Fruit fly (Drosophila melanogaster) whole organism, embryonic: ENCODE results near the gene chrb.

Source experiments
- Awh ChIP-seq: fragments of 200-800 bp; sonication (Bioruptor generic); IDR thresholded peaks from 2 replicates; pipeline ENCODE4, ENCODE4 v1.3.6; 2022; ENCODE audit warnings: missing biosample characterization, missing genetic modification characterization
- CG10147 ChIP-seq: fragments of 200-800 bp; sonication (Bioruptor generic); optimal IDR thresholded peaks from 2 replicates; lab custom pipeline; 2019; ENCODE audit warnings: missing biosample characterization, mild to moderate bottlenecking, missing genetic modification characterization, moderate library complexity
- CG10979 ChIP-seq: fragments of 200-800 bp; sonication (Bioruptor generic); optimal IDR thresholded peaks from 2 replicates; lab custom pipeline; 2018; ENCODE audit warnings: missing biosample characterization, mild to moderate bottlenecking, missing genetic modification characterization, moderate library complexity
- CG11093 ChIP-seq: fragments of 200-800 bp; sonication (Bioruptor generic); IDR thresholded peaks from 3 replicates; pipeline ENCODE4 v1.3.6; 2022; ENCODE audit warnings: missing biosample characterization, missing genetic modification characterization
- CG11696 ChIP-seq: fragments of 200-800 bp; sonication (Bioruptor generic); IDR thresholded peaks from 2 replicates; pipeline ENCODE4 v1.3.6; 2022; ENCODE audit warnings: missing biosample characterization, missing genetic modification characterization
- CG12104 ChIP-seq: fragments of 200-800 bp; sonication (Bioruptor generic); optimal IDR thresholded peaks from 3 replicates; lab custom pipeline; 2016; ENCODE audit warnings: missing biosample characterization, missing genetic modification characterization
- CG12236 ChIP-seq: fragments of 200-800 bp; sonication (Bioruptor generic); optimal IDR thresholded peaks from 2 replicates; lab custom pipeline; 2016; ENCODE audit warnings: missing biosample characterization, missing genetic modification characterization
- CG15601 ChIP-seq: fragments of 200-800 bp; sonication (Bioruptor generic); optimal IDR thresholded peaks from 3 replicates; lab custom pipeline; 2019; ENCODE audit warnings: missing biosample characterization, mild to moderate bottlenecking, missing genetic modification characterization, moderate library complexity
- CG18619 ChIP-seq: fragments of 200-800 bp; sonication (Bioruptor generic); optimal IDR thresholded peaks from 3 replicates; lab custom pipeline; 2017; ENCODE audit warnings: missing biosample characterization, mild to moderate bottlenecking, missing genetic modification characterization
- CG18764 ChIP-seq: fragments of 200-800 bp; sonication (Bioruptor generic); optimal IDR thresholded peaks from 3 replicates; lab custom pipeline; 2016; ENCODE audit warnings: missing biosample characterization, missing genetic modification characterization
- CG2120 ChIP-seq: fragments of 200-800 bp; sonication (Bioruptor generic); optimal IDR thresholded peaks from 3 replicates; lab custom pipeline; 2016; ENCODE audit warnings: missing biosample characterization, missing genetic modification characterization
- CG2199 ChIP-seq: fragments of 200-800 bp; sonication (Bioruptor generic); IDR thresholded peaks from 3 replicates; pipeline ENCODE4 v1.3.6; 2022; ENCODE audit warnings: missing biosample characterization, missing genetic modification characterization
- CG31224 ChIP-seq: fragments of 200-800 bp; sonication (Bioruptor generic); IDR thresholded peaks from 2 replicates; pipeline ENCODE4 v1.3.6; 2022; ENCODE audit warnings: missing biosample characterization, missing genetic modification characterization
- CG6175 ChIP-seq: fragments of 200-800 bp; sonication (Bioruptor generic); IDR thresholded peaks from 3 replicates; pipeline ENCODE4 v1.3.6; 2022; ENCODE audit warnings: missing biosample characterization, missing genetic modification characterization
- CG6654 ChIP-seq: fragments of 200-800 bp; sonication (Bioruptor generic); optimal IDR thresholded peaks from 2 replicates; lab custom pipeline; 2017; ENCODE audit warnings: missing biosample characterization, mild to moderate bottlenecking, missing genetic modification characterization
- CG6813 ChIP-seq: fragments of 200-800 bp; sonication (Bioruptor generic); optimal IDR thresholded peaks from 2 replicates; lab custom pipeline; 2017; ENCODE audit warnings: missing biosample characterization, missing genetic modification characterization, mild to moderate bottlenecking, moderate library complexity, missing genetic modification reagents
- CG9215 ChIP-seq: fragments of 200-800 bp; sonication (Bioruptor generic); IDR thresholded peaks from 2 replicates; pipeline ENCODE4 v1.3.6; 2022; ENCODE audit warnings: missing biosample characterization, missing genetic modification characterization
- CTCF ChIP-seq: fragments of 200-800 bp; sonication (Bioruptor generic); optimal IDR thresholded peaks from 2 replicates; lab custom pipeline; 2017; ENCODE audit warnings: missing biosample characterization, mild to moderate bottlenecking, missing genetic modification characterization, moderate library complexity
- Camta ChIP-seq: fragments of 200-800 bp; sonication (Bioruptor generic); optimal IDR thresholded peaks from 2 replicates; lab custom pipeline; 2016; ENCODE audit warnings: missing biosample characterization, missing genetic modification characterization
- Doc2 ChIP-seq: fragments of 200-800 bp; sonication (Bioruptor generic); IDR thresholded peaks from 2 replicates; pipeline ENCODE4 v1.3.6; 2022; ENCODE audit warnings: missing biosample characterization, missing genetic modification characterization
- H15 ChIP-seq: fragments of 200-800 bp; sonication (Bioruptor generic); IDR thresholded peaks from 3 replicates; pipeline ENCODE4 v1.3.6; 2022; ENCODE audit warnings: missing biosample characterization, missing genetic modification characterization
- HmgD ChIP-seq: fragments of 200-800 bp; sonication (Bioruptor generic); optimal IDR thresholded peaks from 3 replicates; lab custom pipeline; 2016; ENCODE audit warnings: missing biosample characterization, missing genetic modification characterization
- Hmx ChIP-seq: fragments of 200-800 bp; sonication (Bioruptor generic); optimal IDR thresholded peaks from 2 replicates; lab custom pipeline; 2016; ENCODE audit warnings: missing biosample characterization, missing genetic modification characterization
- Lpt ChIP-seq: fragments of >200 bp; optimal IDR thresholded peaks from 2 replicates; lab custom pipeline; 2018; ENCODE audit warnings: missing biosample characterization, missing genetic modification characterization
- Oli ChIP-seq: fragments of 200-800 bp; sonication (Bioruptor generic); optimal IDR thresholded peaks from 2 replicates; lab custom pipeline; 2018; ENCODE audit warnings: missing biosample characterization, mild to moderate bottlenecking, missing genetic modification characterization, moderate library complexity
- amos ChIP-seq: fragments of 200-800 bp; sonication (Bioruptor generic); IDR thresholded peaks from 2 replicates; pipeline ENCODE4 v1.3.6; 2022; ENCODE audit warnings: missing biosample characterization, missing genetic modification characterization; ENCODE audit not compliant: partially characterized antibody
- ap ChIP-seq: fragments of 200-800 bp; sonication (Bioruptor generic); IDR thresholded peaks from 2 replicates; pipeline ENCODE4 v1.3.6; 2022; ENCODE audit warnings: missing biosample characterization, missing genetic modification characterization
- ara ChIP-seq: fragments of 200-800 bp; sonication (Bioruptor generic); IDR thresholded peaks from 2 replicates; pipeline ENCODE4 v1.3.6; 2022; ENCODE audit warnings: missing biosample characterization, missing genetic modification characterization
- caup ChIP-seq: fragments of 200-800 bp; sonication (Bioruptor generic); optimal IDR thresholded peaks from 3 replicates; lab custom pipeline; 2017; ENCODE audit warnings: missing biosample characterization, mild to moderate bottlenecking, missing genetic modification characterization, moderate library complexity; ENCODE audit not compliant: severe bottlenecking
- chm ChIP-seq: fragments of 200-800 bp; sonication (Bioruptor generic); IDR thresholded peaks from 2 replicates; pipeline ENCODE4 v1.3.6; 2022; ENCODE audit warnings: missing biosample characterization, missing genetic modification characterization
- ci ChIP-seq: fragments of 200-800 bp; sonication (Bioruptor generic); IDR thresholded peaks from 3 replicates; pipeline ENCODE4 v1.3.6; 2022; ENCODE audit warnings: missing biosample characterization, missing genetic modification characterization
- crc ChIP-seq: fragments of 200-800 bp; sonication (Bioruptor generic); optimal IDR thresholded peaks from 2 replicates; lab custom pipeline; 2016; ENCODE audit warnings: missing biosample characterization, missing genetic modification characterization
- dan ChIP-seq: fragments of 200-800 bp; sonication (Bioruptor generic); IDR thresholded peaks from 2 replicates; pipeline ENCODE4 v1.3.6; 2022; ENCODE audit warnings: missing biosample characterization, missing genetic modification characterization
- gcm ChIP-seq: fragments of 200-800 bp; sonication (Bioruptor generic); optimal IDR thresholded peaks from 2 replicates; lab custom pipeline; 2019; ENCODE audit warnings: missing biosample characterization, mild to moderate bottlenecking, missing genetic modification characterization, moderate library complexity
- grn ChIP-seq: fragments of 200-800 bp; sonication (Bioruptor generic); optimal IDR thresholded peaks from 3 replicates; lab custom pipeline; 2017; ENCODE audit warnings: missing biosample characterization, missing genetic modification characterization
- hb ChIP-seq: fragments of 200-800 bp; sonication (Bioruptor generic); IDR thresholded peaks from 3 replicates; pipeline ENCODE4 v1.3.6; 2022; ENCODE audit warnings: missing biosample characterization, missing genetic modification characterization; ENCODE audit not compliant: partially characterized antibody
- hth ChIP-seq: fragments of >200 bp; optimal IDR thresholded peaks from 2 replicates; lab custom pipeline; 2017; ENCODE audit warnings: inconsistent platforms
- insv ChIP-seq, 2 experiments: fragments of 200-800 bp; sonication (Bioruptor generic); optimal IDR thresholded peaks; 3 replicates each; lab custom pipeline; 2016 to 2018; ENCODE audit warnings: missing biosample characterization in 2 of 2, missing genetic modification characterization in 2 of 2
- lola ChIP-seq, 3 experiments: fragments of >200 bp in 2 of 3; fragments of 200-800 bp in 1 of 3; sonication (Bioruptor generic) in 1 of 3; optimal IDR thresholded peaks; 2 replicates each; lab custom pipeline; 2017 to 2019; ENCODE audit warnings: missing biosample characterization in 3 of 3, missing genetic modification characterization in 3 of 3, mild to moderate bottlenecking in 1 of 3, moderate library complexity in 1 of 3
- otp ChIP-seq: fragments of 200-800 bp; sonication (Bioruptor generic); IDR thresholded peaks from 3 replicates; pipeline ENCODE4, ENCODE4 v1.3.6; 2022; ENCODE audit warnings: missing biosample characterization, missing genetic modification characterization
- p53 ChIP-seq: fragments of 200-800 bp; sonication (Bioruptor generic); optimal IDR thresholded peaks from 2 replicates; lab custom pipeline; 2016; ENCODE audit warnings: missing biosample characterization, missing genetic modification characterization
- pan ChIP-seq, 4 experiments: fragments of >200 bp in 3 of 4; fragments of 200-800 bp in 1 of 4; sonication (Bioruptor generic) in 1 of 4; optimal IDR thresholded peaks in 3 of 4; IDR thresholded peaks in 1 of 4; 2 replicates each; pipeline versions ENCODE4 v1.3.6 to Lab custom; 2017 to 2022; ENCODE audit warnings: missing biosample characterization in 2 of 4, missing genetic modification characterization in 2 of 4, mixed read lengths in 1 of 4
- pros ChIP-seq: fragments of 200-800 bp; sonication (Bioruptor generic); optimal IDR thresholded peaks from 3 replicates; lab custom pipeline; 2019; ENCODE audit warnings: missing biosample characterization, mild to moderate bottlenecking, missing genetic modification characterization, moderate library complexity
- run ChIP-seq: fragments of 200-800 bp; sonication (Bioruptor generic); optimal IDR thresholded peaks from 3 replicates; lab custom pipeline; 2018; ENCODE audit warnings: missing biosample characterization, mild to moderate bottlenecking, missing genetic modification characterization
- sens ChIP-seq: fragments of 200-800 bp; sonication (Bioruptor generic); peaks from one replicate; lab custom pipeline; 2016; ENCODE audit warnings: missing biosample characterization, missing genetic modification characterization
- sima ChIP-seq: fragments of 200-800 bp; sonication (Bioruptor generic); optimal IDR thresholded peaks from 2 replicates; lab custom pipeline; 2016; ENCODE audit warnings: missing biosample characterization, missing genetic modification characterization
- tna ChIP-seq: fragments of 200-800 bp; sonication (Bioruptor generic); IDR thresholded peaks from 2 replicates; pipeline ENCODE4 v1.3.6; 2022; ENCODE audit warnings: missing biosample characterization, missing genetic modification characterization; ENCODE audit not compliant: partially characterized antibody

chrb gene

dm6 chr3L:11489489-11489888 lies 2.1 kb downstream of the chrb start (continued):
- TF ChIP-seq pan (optimal IDR thresholded peaks at IDR 0.05; lab: Kevin White, UChicago) (no peak), pan (GFP tag; optimal IDR thresholded peaks at IDR 0.05 in 1 of 2, IDR thresholded peaks at IDR 0.05 in 1 of 2) (no peak), ci (GFP tag; lab: Robert Waterston, UW) (0 out of 3 replicates have a peak, but pooled peaks have one; percentile 18), p53 (peak; percentile 85), CG11696 (no peak), Oli (tag; lab: Kevin White, UChicago) (no peak), chm (GFP tag; lab: Robert Waterston, UW) (peak; percentile 74; the same call in 1 of the 2 replicates), tna (GFP tag; lab: Robert Waterston, UW) (0 out of 2 replicates have a peak, but pooled peaks have one; percentile 26)

- TF ChIP-seq gcm (no peak), sens (GFP tag; lab: Kevin White, UChicago) (peak; percentile 24), sima (GFP tag; lab: Kevin White, UChicago) (no peak), grn (peak; percentile 55)
Measured at dm6 chr3L:11490539-11490938, 3.2 kb downstream of the chrb start.

dm6 chr3L:11491222-11491873 lies 4.0 kb downstream of the chrb start:
- no peak for TF ChIP-seq dan
- no peak for TF ChIP-seq CG18764 (GFP tag; lab: Kevin White, UChicago)
- no peak for TF ChIP-seq CG15601 (tag; lab: Kevin White, UChicago)
- TF ChIP-seq Awh (GFP tag; lab: Robert Waterston, UW), result 0 out of 2 replicates have a peak, but pooled peaks have one; percentile 38
- TF ChIP-seq CG12104 (GFP tag; lab: Kevin White, UChicago), result peak; percentile 15
- no peak for TF ChIP-seq hth (lab: Kevin White, UChicago)
- peak; percentile 85 for TF ChIP-seq CG2120
- no peak for TF ChIP-seq Doc2 (GFP tag; lab: Robert Waterston, UW)
- peak; percentile 43 for TF ChIP-seq ara
- TF ChIP-seq CG18619, result peak; percentile 49
- no peak for TF ChIP-seq amos
- peak; percentile 25 for TF ChIP-seq Camta (GFP tag; lab: Kevin White, UChicago)
- TF ChIP-seq pros (GFP tag; lab: Kevin White, UChicago), result peak; percentile 57
- peak; percentile 5 for TF ChIP-seq run (tag; lab: Kevin White, UChicago)
- no peak for TF ChIP-seq Hmx
- peak; percentile 59 for TF ChIP-seq ap (GFP tag; lab: Robert Waterston, UW)
- peak; percentile 68; the same call in 2 of the 3 replicates for TF ChIP-seq H15
- TF ChIP-seq Oli (tag; lab: Kevin White, UChicago), result peak; percentile 67
- no peak for TF ChIP-seq CTCF
- TF ChIP-seq CG10147 (GFP tag; lab: Kevin White, UChicago), result peak; percentile 55
- TF ChIP-seq CG10979 (tag; lab: Kevin White, UChicago), result peak; percentile 49
- no peak for TF ChIP-seq insv (GFP tag; optimal IDR thresholded peaks at IDR 0.05; lab: Kevin White, UChicago)
- peak; percentile 13 for TF ChIP-seq CG6654 (GFP tag; lab: Kevin White, UChicago)
- TF ChIP-seq lola (GFP tag; optimal IDR thresholded peaks at IDR 0.05; lab: Kevin White, UChicago), result peak in 1 of 3 experiments; percentile 18
- TF ChIP-seq crc (GFP tag; lab: Kevin White, UChicago), result no peak
- peak; percentile 37; the same call in 1 of the 2 replicates for TF ChIP-seq CG31224 (GFP tag; lab: Robert Waterston, UW)
- no peak for TF ChIP-seq hb
- peak; percentile 23 for TF ChIP-seq CG6813 (GFP tag; lab: Kevin White, UChicago)
- peak; percentile 45 for TF ChIP-seq caup (GFP tag; lab: Kevin White, UChicago)
- TF ChIP-seq CG2199 (GFP tag; lab: Robert Waterston, UW), result peak; percentile 49; the same call in 1 of the 3 replicates
- TF ChIP-seq otp (GFP tag; lab: Robert Waterston, UW), result peak; percentile 55; the same call in 1 of the 3 replicates
- TF ChIP-seq CG11093, result no peak
- TF ChIP-seq CG12236, result no peak
- TF ChIP-seq CG6175, result no peak
- no peak for TF ChIP-seq HmgD
- no peak for TF ChIP-seq CG9215 (GFP tag; lab: Robert Waterston, UW)
- no peak for TF ChIP-seq Lpt (GFP tag; lab: Kevin White, UChicago)
